Fruit fly (Drosophila melanogaster) whole organism, embryonic: ENCODE results near the gene CG5828.

Experiments
- CG10267 ChIP-seq: fragments of 200-800 bp; sonication (Bioruptor generic); optimal IDR thresholded peaks from 2 replicates; lab custom pipeline; 2018; ENCODE audit warnings: missing biosample characterization, mild to moderate bottlenecking, missing genetic modification characterization, moderate library complexity
- CG10321 ChIP-seq: fragments of 200-800 bp; sonication (Bioruptor generic); IDR thresholded peaks from 2 replicates; pipeline ENCODE4 v1.3.6; 2022; ENCODE audit warnings: missing biosample characterization, missing genetic modification characterization
- CG12299 ChIP-seq: fragments of 200-800 bp; sonication (Bioruptor generic); optimal IDR thresholded peaks from 2 replicates; lab custom pipeline; 2018; ENCODE audit warnings: missing biosample characterization, mild to moderate bottlenecking, missing genetic modification characterization
- CG13123 ChIP-seq: fragments of 200-800 bp; sonication (Bioruptor generic); optimal IDR thresholded peaks from 2 replicates; lab custom pipeline; 2016; ENCODE audit warnings: missing biosample characterization, missing genetic modification characterization
- CG13287 ChIP-seq: fragments of 200-800 bp; sonication (Bioruptor generic); IDR thresholded peaks from 2 replicates; pipeline ENCODE4 v1.3.6; 2022; ENCODE audit warnings: missing biosample characterization, missing genetic modification characterization; ENCODE audit not compliant: partially characterized antibody
- CG13424 ChIP-seq: fragments of 200-800 bp; sonication (Bioruptor generic); optimal IDR thresholded peaks from 2 replicates; lab custom pipeline; 2019; ENCODE audit warnings: missing biosample characterization, mild to moderate bottlenecking, missing genetic modification characterization, moderate library complexity
- CG14965 ChIP-seq: fragments of 200-800 bp; sonication (Bioruptor generic); optimal IDR thresholded peaks from 2 replicates; lab custom pipeline; 2016; ENCODE audit warnings: missing biosample characterization, missing genetic modification characterization, borderline replicate concordance
- CG15601 ChIP-seq: fragments of 200-800 bp; sonication (Bioruptor generic); optimal IDR thresholded peaks from 3 replicates; lab custom pipeline; 2019; ENCODE audit warnings: missing biosample characterization, mild to moderate bottlenecking, missing genetic modification characterization, moderate library complexity
- CG16863 ChIP-seq: fragments of 200-800 bp; sonication (Bioruptor generic); optimal IDR thresholded peaks from 3 replicates; lab custom pipeline; 2016; ENCODE audit warnings: missing biosample characterization, missing genetic modification characterization
- CG17359 ChIP-seq: fragments of 200-800 bp; sonication (Bioruptor generic); optimal IDR thresholded peaks from 3 replicates; lab custom pipeline; 2018; ENCODE audit warnings: missing biosample characterization, mild to moderate bottlenecking, missing genetic modification characterization, moderate library complexity
- CG17612 ChIP-seq: fragments of 200-800 bp; sonication (Bioruptor generic); IDR thresholded peaks from 2 replicates; pipeline ENCODE4 v1.3.6; 2022; ENCODE audit warnings: missing biosample characterization, missing genetic modification characterization
- CG18476 ChIP-seq: fragments of 200-800 bp; sonication (Bioruptor generic); optimal IDR thresholded peaks from 2 replicates; lab custom pipeline; 2016; ENCODE audit warnings: missing biosample characterization, mild to moderate bottlenecking, missing genetic modification characterization
- CG2712 ChIP-seq: fragments of 200-800 bp; optimal IDR thresholded peaks from 3 replicates; lab custom pipeline; 2019; ENCODE audit warnings: missing biosample characterization, mild to moderate bottlenecking, missing genetic modification characterization, moderate library complexity
- CG2875 ChIP-seq: fragments of 200-800 bp; sonication (Bioruptor generic); optimal IDR thresholded peaks from 2 replicates; lab custom pipeline; 2017; ENCODE audit warnings: missing biosample characterization, mild to moderate bottlenecking, missing genetic modification characterization, missing genetic modification reagents
- CG3995 ChIP-seq: fragments of 200-800 bp; sonication (Bioruptor generic); optimal IDR thresholded peaks from 3 replicates; lab custom pipeline; 2016; ENCODE audit warnings: missing biosample characterization, missing genetic modification characterization
- CG43689 ChIP-seq: fragments of 200-800 bp; sonication (Bioruptor generic); IDR thresholded peaks from 2 replicates; pipeline ENCODE4 v1.3.6; 2022; ENCODE audit warnings: missing biosample characterization, missing genetic modification characterization
- CG4424 ChIP-seq: fragments of 200-800 bp; sonication (Bioruptor generic); optimal IDR thresholded peaks from 3 replicates; lab custom pipeline; 2016; ENCODE audit warnings: missing biosample characterization, missing genetic modification characterization
- CG6254 ChIP-seq: fragments of 200-800 bp; sonication (Bioruptor generic); optimal IDR thresholded peaks from 3 replicates; lab custom pipeline; 2017; ENCODE audit warnings: mild to moderate bottlenecking, missing biosample characterization, missing genetic modification reagents, missing genetic modification characterization
- CG6689 ChIP-seq: fragments of 200-800 bp; sonication (Bioruptor generic); IDR thresholded peaks from 2 replicates; pipeline ENCODE4 v1.3.6; 2022; ENCODE audit warnings: missing biosample characterization, missing genetic modification characterization
- CG7372 ChIP-seq: fragments of 200-800 bp; sonication (Bioruptor generic); IDR thresholded peaks from 2 replicates; pipeline ENCODE4 v1.3.6; 2022; ENCODE audit warnings: missing biosample characterization, missing genetic modification characterization
- CG7556 ChIP-seq: fragments of 200-800 bp; sonication (Bioruptor generic); optimal IDR thresholded peaks from 2 replicates; lab custom pipeline; 2017; ENCODE audit warnings: missing biosample characterization, mild to moderate bottlenecking, missing genetic modification characterization
- CG8089 ChIP-seq: fragments of 200-800 bp; sonication (Bioruptor generic); optimal IDR thresholded peaks from 3 replicates; lab custom pipeline; 2016; ENCODE audit warnings: missing biosample characterization, missing genetic modification characterization
- CG8478 ChIP-seq: fragments of >200 bp; optimal IDR thresholded peaks from 2 replicates; lab custom pipeline; 2018
- CHES-1-like ChIP-seq: fragments of 200-800 bp; sonication (Bioruptor generic); optimal IDR thresholded peaks from 2 replicates; lab custom pipeline; 2016; ENCODE audit warnings: missing biosample characterization, missing genetic modification characterization
- CrebB ChIP-seq: fragments of 200-800 bp; sonication (Bioruptor generic); optimal IDR thresholded peaks from 3 replicates; lab custom pipeline; 2018; ENCODE audit warnings: missing biosample characterization, mild to moderate bottlenecking, missing genetic modification characterization
- Dref ChIP-seq: fragments of 200-800 bp; sonication (Bioruptor generic); IDR thresholded peaks from 2 replicates; pipeline ENCODE4 v1.3.6; 2022; ENCODE audit warnings: missing biosample characterization, missing genetic modification characterization
- Ets97D ChIP-seq: fragments of 200-800 bp; sonication (Bioruptor generic); optimal IDR thresholded peaks from 3 replicates; lab custom pipeline; 2016; ENCODE audit warnings: missing biosample characterization, missing genetic modification characterization
- Gug ChIP-seq: fragments of 200-800 bp; sonication (Bioruptor generic); IDR thresholded peaks from 4 replicates; pipeline ENCODE4 v1.3.6; 2022; ENCODE audit warnings: missing biosample characterization, missing genetic modification characterization
- H15 ChIP-seq: fragments of 200-800 bp; sonication (Bioruptor generic); IDR thresholded peaks from 3 replicates; pipeline ENCODE4 v1.3.6; 2022; ENCODE audit warnings: missing biosample characterization, missing genetic modification characterization
- Med ChIP-seq: fragments of 200-800 bp; sonication (Bioruptor generic); peaks from one replicate; lab custom pipeline; 2016; ENCODE audit warnings: missing biosample characterization, missing genetic modification characterization, mild to moderate bottlenecking, inconsistent platforms, moderate library complexity
- Mrtf ChIP-seq: fragments of 200-800 bp; sonication (Bioruptor generic); IDR thresholded peaks from 3 replicates; pipeline ENCODE4 v1.3.6; 2022; ENCODE audit warnings: missing biosample characterization, missing genetic modification characterization
- Nf-YB ChIP-seq: fragments of 200-800 bp; sonication (Bioruptor generic); optimal IDR thresholded peaks from 3 replicates; lab custom pipeline; 2019; ENCODE audit warnings: missing biosample characterization, mild to moderate bottlenecking, missing genetic modification characterization, moderate library complexity
- Opbp ChIP-seq: fragments of 200-800 bp; sonication (Bioruptor generic); IDR thresholded peaks from 3 replicates; pipeline ENCODE4 v1.3.6; 2022; ENCODE audit warnings: missing biosample characterization, missing genetic modification characterization; ENCODE audit not compliant: partially characterized antibody
- Side ChIP-seq: fragments of 200-800 bp; sonication (Bioruptor generic); optimal IDR thresholded peaks from 2 replicates; lab custom pipeline; 2016; ENCODE audit warnings: missing biosample characterization, missing genetic modification characterization
- Six4 ChIP-seq: fragments of 200-800 bp; sonication (Bioruptor generic); optimal IDR thresholded peaks from 2 replicates; lab custom pipeline; 2016; ENCODE audit warnings: missing biosample characterization, missing genetic modification characterization
- Vsx1 ChIP-seq: fragments of 200-800 bp; sonication (Bioruptor generic); optimal IDR thresholded peaks from 2 replicates; lab custom pipeline; 2017; ENCODE audit warnings: missing biosample characterization, mild to moderate bottlenecking, missing genetic modification characterization, missing genetic modification reagents
- caup ChIP-seq: fragments of 200-800 bp; sonication (Bioruptor generic); optimal IDR thresholded peaks from 3 replicates; lab custom pipeline; 2017; ENCODE audit warnings: missing biosample characterization, mild to moderate bottlenecking, missing genetic modification characterization, moderate library complexity; ENCODE audit not compliant: severe bottlenecking
- eve ChIP-seq, 2 experiments: fragments of >200 bp; optimal IDR thresholded peaks; 2 replicates each; lab custom pipeline; 2017; ENCODE audit warnings: missing biosample characterization in 2 of 2, missing genetic modification characterization in 2 of 2
- fru ChIP-seq: fragments of >200 bp; optimal IDR thresholded peaks from 2 replicates; lab custom pipeline; 2017
- fu2 ChIP-seq: fragments of 200-800 bp; sonication (Bioruptor generic); optimal IDR thresholded peaks from 2 replicates; lab custom pipeline; 2016; ENCODE audit warnings: missing biosample characterization, missing genetic modification characterization
- gcm2 ChIP-seq: fragments of 200-800 bp; sonication (Bioruptor generic); optimal IDR thresholded peaks from 2 replicates; lab custom pipeline; 2016; ENCODE audit warnings: missing biosample characterization, missing genetic modification characterization
- grau ChIP-seq: fragments of 200-800 bp; optimal IDR thresholded peaks from 3 replicates; lab custom pipeline; 2019; ENCODE audit warnings: missing biosample characterization, mild to moderate bottlenecking, missing genetic modification characterization, moderate library complexity
- gro ChIP-seq: fragments of 200-800 bp; sonication (Bioruptor generic); optimal IDR thresholded peaks from 2 replicates; lab custom pipeline; 2016; ENCODE audit warnings: missing biosample characterization, missing genetic modification characterization
- hth ChIP-seq: fragments of >200 bp; optimal IDR thresholded peaks from 2 replicates; lab custom pipeline; 2017; ENCODE audit warnings: inconsistent platforms
- klu ChIP-seq: fragments of 200-800 bp; sonication (Bioruptor generic); IDR thresholded peaks from 2 replicates; pipeline ENCODE4 v1.3.6; 2022; ENCODE audit warnings: missing biosample characterization, missing genetic modification characterization
- mld ChIP-seq: fragments of 200-800 bp; sonication (Bioruptor generic); IDR thresholded peaks from 3 replicates; pipeline ENCODE4 v1.3.6; 2022; ENCODE audit warnings: missing biosample characterization, missing genetic modification characterization; ENCODE audit not compliant: partially characterized antibody
- odd ChIP-seq: fragments of 200-800 bp; sonication (Bioruptor generic); optimal IDR thresholded peaks from 2 replicates; lab custom pipeline; 2017; ENCODE audit warnings: missing biosample characterization, mild to moderate bottlenecking, missing genetic modification characterization
- p53 ChIP-seq: fragments of 200-800 bp; sonication (Bioruptor generic); optimal IDR thresholded peaks from 2 replicates; lab custom pipeline; 2016; ENCODE audit warnings: missing biosample characterization, missing genetic modification characterization
- phol ChIP-seq: fragments of 200-800 bp; sonication (Bioruptor generic); optimal IDR thresholded peaks from 3 replicates; lab custom pipeline; 2018; ENCODE audit warnings: missing biosample characterization, mild to moderate bottlenecking, missing genetic modification characterization, moderate library complexity
- pita ChIP-seq: fragments of 200-800 bp; sonication (Bioruptor generic); optimal IDR thresholded peaks from 2 replicates; lab custom pipeline; 2017; ENCODE audit warnings: missing biosample characterization, mild to moderate bottlenecking, missing genetic modification characterization
- tap ChIP-seq: fragments of 200-800 bp; optimal IDR thresholded peaks from 3 replicates; lab custom pipeline; 2019; ENCODE audit warnings: missing biosample characterization, mild to moderate bottlenecking, missing genetic modification characterization, moderate library complexity

CG5828 gene

DNA sequence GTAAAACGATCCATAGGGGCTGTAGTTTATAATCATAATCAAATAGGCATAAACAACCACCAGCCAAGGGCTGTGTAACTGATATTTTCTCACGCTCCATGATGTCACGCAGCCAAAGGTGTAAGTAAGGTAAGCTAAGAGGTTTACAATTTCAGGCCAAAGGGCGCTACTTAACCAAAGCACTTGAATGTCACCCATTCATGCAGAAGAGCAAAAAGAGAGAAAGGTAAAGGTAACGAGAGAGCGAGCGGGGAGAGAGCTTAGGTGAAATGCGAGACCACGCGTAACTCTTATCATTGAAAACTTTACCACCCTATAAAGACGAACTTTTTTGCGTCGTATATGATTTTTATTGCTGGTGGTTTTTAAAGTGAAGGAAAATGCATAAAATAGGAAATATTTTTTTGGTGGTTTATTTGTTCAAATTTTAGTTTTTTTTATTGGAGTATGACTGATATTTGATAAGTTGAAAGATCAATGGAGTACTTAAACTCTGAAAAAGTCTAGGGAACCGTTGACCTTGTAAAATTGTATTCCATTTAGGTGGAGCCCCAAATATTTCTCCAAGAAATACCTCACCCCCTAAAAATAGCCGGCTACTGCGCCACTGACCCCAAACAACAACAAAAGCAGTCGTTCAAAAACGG lies 14.0 kb downstream of the CG5828 start (continued):
- TF ChIP-seq Ets97D (GFP tag; lab: Kevin White, UChicago) (peak; percentile 70), CG16863 (GFP tag; lab: Kevin White, UChicago) (peak; percentile 95), gro (GFP tag; lab: Kevin White, UChicago) (peak; percentile 98), CG6254 (GFP tag; lab: Kevin White, UChicago) (peak; percentile 75), Opbp (GFP tag; lab: Robert Waterston, UW) (no peak), CG10321 (GFP tag; lab: Robert Waterston, UW) (peak; percentile 72), CG43689 (GFP tag; lab: Robert Waterston, UW) (peak; percentile 92), CG17612 (GFP tag; lab: Robert Waterston, UW) (peak; percentile 91), CG14965 (GFP tag; lab: Kevin White, UChicago) (peak; percentile 76), hth (no peak), CG2712 (peak; percentile 94), CG13123 (peak; percentile 89), CG15601 (peak; percentile 82), grau (peak; percentile 95), CG2875 (GFP tag; lab: Kevin White, UChicago) (peak; percentile 86), fu2 (GFP tag; lab: Kevin White, UChicago) (peak; percentile 99), p53 (peak; percentile 91), eve (GFP tag; optimal IDR thresholded peaks at IDR 0.05; lab: Kevin White, UChicago) (peak in 1 of 2 experiments; percentile 98), Side (peak; percentile 97), CG8089 (GFP tag; lab: Kevin White, UChicago) (peak; percentile 97), klu (GFP tag; lab: Robert Waterston, UW) (peak; percentile 94), gcm2 (GFP tag; lab: Kevin White, UChicago) (peak; percentile 73), Mrtf (GFP tag; lab: Robert Waterston, UW) (peak; percentile 95), tap (peak; percentile 85), CG17359 (tag; lab: Kevin White, UChicago) (peak; percentile 89), Gug (peak; percentile 97), Nf-YB (GFP tag; lab: Kevin White, UChicago) (peak; percentile 69), mld (GFP tag; lab: Robert Waterston, UW) (no peak), CG6689 (GFP tag; lab: Robert Waterston, UW) (peak; percentile 88), pita (no peak), CG7372 (peak; percentile 95), CG18476 (peak; percentile 88), CrebB (peak; percentile 84), CG4424 (GFP tag; lab: Kevin White, UChicago) (peak; percentile 96), CHES-1-like (peak; percentile 99), CG13287 (no peak), Dref (no peak), odd (GFP tag; lab: Kevin White, UChicago) (peak; percentile 91), Vsx1 (GFP tag; lab: Kevin White, UChicago) (peak; percentile 81), CG8478 (lab: Kevin White, UChicago) (no peak), Med (GFP tag; lab: Kevin White, UChicago) (peak; percentile 99), CG3995 (GFP tag; lab: Kevin White, UChicago) (peak; percentile 79), caup (GFP tag; lab: Kevin White, UChicago) (peak; percentile 94), CG7556 (peak; percentile 97), fru (no peak), CG12299 (peak; percentile 82), H15 (GFP tag; lab: Robert Waterston, UW) (peak; percentile 83), Six4 (peak; percentile 95), CG10267 (peak; percentile 84), CG13424 (tag; lab: Kevin White, UChicago) (peak; percentile 97), phol (peak; percentile 91)
